Fruit fly (Drosophila melanogaster) whole organism, wandering third instar larva: Measurements from ENCODE around the gene Ald1.

Experiments
- Abd-B ChIP-seq: fragments of >200 bp; optimal IDR thresholded peaks from 2 replicates; lab custom pipeline; 2017; ENCODE audit warnings: missing biosample characterization, missing genetic modification characterization
- CG9705 ChIP-seq: fragments of 200-800 bp; sonication (Bioruptor generic); optimal IDR thresholded peaks from 2 replicates; lab custom pipeline; 2018; ENCODE audit warnings: missing biosample characterization, mild to moderate bottlenecking, missing genetic modification characterization
- CrebA ChIP-seq: fragments of 200-800 bp; sonication (Bioruptor generic); optimal IDR thresholded peaks from 2 replicates; lab custom pipeline; 2016; ENCODE audit warnings: missing biosample characterization, mild to moderate bottlenecking, missing genetic modification characterization, borderline replicate concordance
- Dfd ChIP-seq: fragments of >200 bp; optimal IDR thresholded peaks from 2 replicates; lab custom pipeline; 2017; ENCODE audit warnings: missing biosample characterization, missing genetic modification characterization
- Dif ChIP-seq: fragments of 200-275, 200-300 bp; sonication (Bioruptor generic); optimal IDR thresholded peaks from 2 replicates; lab custom pipeline; 2018; ENCODE audit warnings: missing biosample characterization, missing genetic modification characterization; ENCODE audit not compliant: partially characterized antibody
- GATAd ChIP-seq: sonication (Bioruptor generic); optimal IDR thresholded peaks from 2 replicates; lab custom pipeline; 2016; ENCODE audit warnings: missing biosample characterization, missing genetic modification characterization
- HLH106 ChIP-seq: fragments of 200-800 bp; optimal IDR thresholded peaks from 3 replicates; lab custom pipeline; 2019; ENCODE audit warnings: missing biosample characterization, mild to moderate bottlenecking, missing genetic modification characterization, moderate library complexity
- Hnf4 ChIP-seq: fragments of 200-800 bp; sonication (Bioruptor generic); optimal IDR thresholded peaks from 2 replicates; lab custom pipeline; 2016; ENCODE audit warnings: missing biosample characterization, mild to moderate bottlenecking, missing genetic modification characterization
- Hr78 ChIP-seq: fragments of >200 bp; optimal IDR thresholded peaks from 2 replicates; lab custom pipeline; 2017; ENCODE audit warnings: missing biosample characterization, missing genetic modification characterization
- Hr83 ChIP-seq: fragments of 200-300 bp; sonication (Bioruptor generic); optimal IDR thresholded peaks from 2 replicates; lab custom pipeline; 2016; ENCODE audit warnings: missing biosample characterization, mild to moderate bottlenecking, missing genetic modification characterization, moderate library complexity; ENCODE audit not compliant: poor library complexity, severe bottlenecking
- Jra ChIP-seq: sonication (Bioruptor generic); optimal IDR thresholded peaks from 2 replicates; lab custom pipeline; 2016; ENCODE audit warnings: missing biosample characterization, missing genetic modification characterization
- Mio ChIP-seq: sonication (Bioruptor generic); optimal IDR thresholded peaks from 2 replicates; lab custom pipeline; 2016; ENCODE audit warnings: missing biosample characterization, missing genetic modification characterization
- Myc ChIP-seq: fragments of >200 bp; optimal IDR thresholded peaks from 2 replicates; lab custom pipeline; 2017
- N ChIP-seq: fragments of >200 bp; optimal IDR thresholded peaks from 2 replicates; lab custom pipeline; 2018; ENCODE audit warnings: missing biosample characterization, missing external identifiers, missing genetic modification characterization
- OdsH ChIP-seq: fragments of 200-800 bp; sonication (Bioruptor generic); optimal IDR thresholded peaks from 2 replicates; lab custom pipeline; 2016; ENCODE audit warnings: missing biosample characterization, mild to moderate bottlenecking, missing genetic modification characterization
- Rel ChIP-seq, 2 experiments: fragments of 200-800 bp; sonication (Bioruptor generic) in 1 of 2; optimal IDR thresholded peaks; 2 replicates in 1 of 2; 3 replicates in 1 of 2; lab custom pipeline; 2016 to 2019; ENCODE audit warnings: mild to moderate bottlenecking in 2 of 2, missing biosample characterization in 2 of 2, missing genetic modification characterization in 2 of 2, moderate library complexity in 1 of 2
- Sp1 ChIP-seq: fragments of 200-800 bp; sonication (Bioruptor generic); optimal IDR thresholded peaks from 3 replicates; lab custom pipeline; 2019; ENCODE audit warnings: missing biosample characterization, mild to moderate bottlenecking, missing genetic modification characterization, moderate library complexity
- Vsx2 ChIP-seq: fragments of 200-300, 225-300 bp; sonication (Bioruptor generic); optimal IDR thresholded peaks from 2 replicates; lab custom pipeline; 2018; ENCODE audit warnings: missing biosample characterization, missing genetic modification characterization; ENCODE audit not compliant: partially characterized antibody
- br ChIP-seq: fragments of 200-800 bp; sonication (Bioruptor generic); optimal IDR thresholded peaks from 2 replicates; lab custom pipeline; 2016; ENCODE audit warnings: missing biosample characterization, missing genetic modification characterization
- brk ChIP-seq: fragments of 200-800 bp; sonication (Bioruptor generic); optimal IDR thresholded peaks from 2 replicates; lab custom pipeline; 2016; ENCODE audit warnings: missing biosample characterization, mild to moderate bottlenecking, missing genetic modification characterization
- dl ChIP-seq, 2 experiments: fragments of 175-275, 200-275 bp in 1 of 2; fragments of 200-275 bp in 1 of 2; sonication (Bioruptor generic); optimal IDR thresholded peaks; lab custom pipeline; 2018; ENCODE audit warnings: mild to moderate bottlenecking in 2 of 2, missing biosample characterization in 2 of 2, missing genetic modification characterization in 2 of 2, moderate library complexity in 2 of 2; ENCODE audit not compliant: partially characterized antibody in 2 of 2, insufficient read depth in 1 of 2
- dmrt93B ChIP-seq: fragments of 200-800 bp; sonication (Bioruptor generic); optimal IDR thresholded peaks from 2 replicates; lab custom pipeline; 2018; ENCODE audit warnings: missing biosample characterization, mild to moderate bottlenecking, missing genetic modification characterization
- dsf ChIP-seq: sonication (Bioruptor generic); optimal IDR thresholded peaks from 2 replicates; lab custom pipeline; 2016; ENCODE audit warnings: missing biosample characterization, missing genetic modification characterization, borderline replicate concordance
- ey ChIP-seq: fragments of 200-800 bp; sonication (Bioruptor generic); optimal IDR thresholded peaks from 2 replicates; lab custom pipeline; 2016; ENCODE audit warnings: missing biosample characterization, missing genetic modification characterization
- foxo ChIP-seq, 2 experiments: fragments of 200-800 bp; sonication (Bioruptor generic); optimal IDR thresholded peaks; 2 replicates in 1 of 2; 3 replicates in 1 of 2; lab custom pipeline; 2016 to 2017; ENCODE audit warnings: missing biosample characterization in 2 of 2, missing genetic modification characterization in 2 of 2
- fru ChIP-seq: fragments of 200-800 bp; sonication (Bioruptor generic); optimal IDR thresholded peaks from 3 replicates; lab custom pipeline; 2016; ENCODE audit warnings: missing biosample characterization, mild to moderate bottlenecking, missing genetic modification characterization
- h ChIP-seq: fragments of 200-800 bp; sonication (Bioruptor generic); optimal IDR thresholded peaks from 3 replicates; lab custom pipeline; 2016; ENCODE audit warnings: missing biosample characterization, mild to moderate bottlenecking, missing genetic modification characterization
- lola ChIP-seq: fragments of >200 bp; optimal IDR thresholded peaks from 2 replicates; lab custom pipeline; 2017; ENCODE audit warnings: missing biosample characterization, missing genetic modification characterization
- psq ChIP-seq: fragments of 200-800 bp; sonication (Bioruptor generic); optimal IDR thresholded peaks from 3 replicates; lab custom pipeline; 2017; ENCODE audit warnings: missing biosample characterization, mild to moderate bottlenecking, missing genetic modification characterization, moderate library complexity
- rgr ChIP-seq: fragments of 200-800 bp; sonication (Bioruptor generic); optimal IDR thresholded peaks from 3 replicates; lab custom pipeline; 2016; ENCODE audit warnings: missing biosample characterization, mild to moderate bottlenecking, missing genetic modification characterization
- sage ChIP-seq: fragments of 200-800 bp; sonication (Bioruptor generic); optimal IDR thresholded peaks from 2 replicates; lab custom pipeline; 2016; ENCODE audit warnings: missing biosample characterization, mild to moderate bottlenecking, missing genetic modification characterization
- sv ChIP-seq: fragments of 200-800 bp; sonication (Bioruptor generic); optimal IDR thresholded peaks from 3 replicates; lab custom pipeline; 2016; ENCODE audit warnings: missing biosample characterization, missing genetic modification characterization
- tai ChIP-seq: sonication (Bioruptor generic); optimal IDR thresholded peaks from 2 replicates; lab custom pipeline; 2016; ENCODE audit warnings: missing biosample characterization, missing genetic modification characterization
- usp ChIP-seq: fragments of >200 bp; optimal IDR thresholded peaks from 2 replicates; lab custom pipeline; 2017; ENCODE audit warnings: missing biosample characterization, missing genetic modification characterization

Ald1 gene

dm6 chr3R:26261244-26261788 lies at the start of gene Ald1:
Gene Ald1, minus strand, starts transcription at chr3R:26261591.
- TF ChIP-seq dmrt93B (GFP tag; lab: Kevin White, UChicago) (no peak), brk (no peak), HLH106 (tag; lab: Kevin White, UChicago) (no peak), sage (GFP tag; lab: Kevin White, UChicago) (peak; percentile 31), ey (peak; percentile 2), dl (GFP tag; optimal IDR thresholded peaks at IDR 0.05; lab: Kevin White, UChicago; ENCODE audit: insufficient read depth in 1 of 2, partially characterized antibody in 2 of 2) (peak in 1 of 2 experiments; percentile 20), Rel (GFP tag; optimal IDR thresholded peaks at IDR 0.05; lab: Kevin White, UChicago) (no peak), Rel (tag; optimal IDR thresholded peaks at IDR 0.05; lab: Kevin White, UChicago) (peak; percentile 24), fru (peak; percentile 19), Dif (GFP tag; lab: Kevin White, UChicago) (peak; percentile 14), rgr (peak; percentile 10), Sp1 (GFP tag; lab: Kevin White, UChicago) (peak; percentile 41), Hnf4 (no peak), OdsH (GFP tag; lab: Kevin White, UChicago) (no peak), h (GFP tag; lab: Kevin White, UChicago) (peak; percentile 17), usp (GFP tag; lab: Kevin White, UChicago) (no peak), lola (GFP tag; lab: Kevin White, UChicago) (no peak), foxo (GFP tag; optimal IDR thresholded peaks at IDR 0.05; lab: Kevin White, UChicago) (peak in 1 of 2 experiments; percentile 28), Vsx2 (GFP tag; lab: Kevin White, UChicago) (peak; percentile 40), psq (GFP tag; lab: Kevin White, UChicago) (no peak), dsf (no peak), CG9705 (no peak), Mio (GFP tag; lab: Kevin White, UChicago) (no peak), br (GFP tag; lab: Kevin White, UChicago) (peak; percentile 20), Jra (GFP tag; lab: Kevin White, UChicago) (no peak), Dfd (GFP tag; lab: Kevin White, UChicago) (no peak), Myc (lab: Kevin White, UChicago) (peak; percentile 11)

- TF ChIP-seq fru (peak; percentile 11), foxo (GFP tag; optimal IDR thresholded peaks at IDR 0.05; lab: Kevin White, UChicago) (peak in 1 of 2 experiments; percentile 23), ey (peak; percentile 14), Abd-B (no peak), Hr83 (GFP tag; lab: Kevin White, UChicago) (no peak), rgr (peak; percentile 17), sv (GFP tag; lab: Kevin White, UChicago) (no peak), HLH106 (tag; lab: Kevin White, UChicago) (peak; percentile 28)
Observed at dm6 chr3R:26280403-26280802, 19.0 kb upstream of the Ald1 start.

- no peak for TF ChIP-seq dl (GFP tag; optimal IDR thresholded peaks at IDR 0.05; lab: Kevin White, UChicago; ENCODE audit: insufficient read depth in 1 of 2, partially characterized antibody in 2 of 2)
- TF ChIP-seq Hr83 (GFP tag; lab: Kevin White, UChicago) = no peak
- TF ChIP-seq Jra (GFP tag; lab: Kevin White, UChicago) = no peak
- no peak for TF ChIP-seq N
- no peak for TF ChIP-seq usp (GFP tag; lab: Kevin White, UChicago)
- TF ChIP-seq CrebA (GFP tag; lab: Kevin White, UChicago) = no peak
- no peak for TF ChIP-seq ey
- no peak for TF ChIP-seq GATAd (GFP tag; lab: Kevin White, UChicago)
- no peak for TF ChIP-seq brk
- TF ChIP-seq dmrt93B (GFP tag; lab: Kevin White, UChicago) = no peak
- no peak for TF ChIP-seq tai
- TF ChIP-seq sv (GFP tag; lab: Kevin White, UChicago) = no peak
- TF ChIP-seq Hr78 = no peak
- no peak for TF ChIP-seq fru
- TF ChIP-seq psq (GFP tag; lab: Kevin White, UChicago) = no peak
- TF ChIP-seq dsf = no peak
- no peak for TF ChIP-seq lola (GFP tag; lab: Kevin White, UChicago)
- TF ChIP-seq h (GFP tag; lab: Kevin White, UChicago) = no peak
Observed at dm6 chr3R:26262478-26262877, 1.1 kb upstream of the Ald1 start, which contains the start of gene CG6154. Gene CG6154, plus strand, starts transcription at chr3R:26262662.
